Worm (Caenorhabditis elegans): ENCODE results near the gene F09B12.7.

F09B12.7 gene

DNA sequence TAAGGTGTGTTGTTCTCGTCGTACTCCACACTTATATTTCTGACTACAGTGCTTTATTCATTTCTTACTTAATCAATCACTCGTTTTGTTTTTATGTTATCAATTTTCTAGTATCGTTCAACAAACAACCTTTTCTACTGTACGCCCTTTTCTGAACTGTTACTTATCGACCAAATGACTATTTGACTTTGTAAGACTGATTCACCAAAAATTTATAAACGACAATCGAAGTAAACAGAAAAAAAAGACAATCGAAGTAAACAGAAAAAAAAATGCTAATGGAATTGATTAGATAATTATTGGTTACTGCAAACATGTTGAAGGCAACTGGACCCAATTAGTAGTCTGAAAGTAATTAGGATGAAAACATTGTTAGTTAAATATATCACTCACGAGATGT, 44.9 kb downstream of the F09B12.7 start:
- no peak for TF ChIP-seq ztf-23 (GFP tag; IDR thresholded peaks at IDR 0.05)
- TF ChIP-seq tab-1 (GFP tag; IDR thresholded peaks at IDR 0.05): no peak
- TF ChIP-seq med-1 (GFP tag; optimal IDR thresholded peaks at IDR 0.05; ENCODE audit: insufficient read depth): no peak
- TF ChIP-seq flt-1 (GFP tag; IDR thresholded peaks at IDR 0.05): no peak
- TF ChIP-seq ref-1 (GFP tag; conservative IDR thresholded peaks at IDR 0.05): no peak
- TF ChIP-seq cog-1 (tag; optimal IDR thresholded peaks at IDR 0.05): no peak
- TF ChIP-seq ztf-29 (GFP tag; IDR thresholded peaks at IDR 0.05): no peak

DNA sequence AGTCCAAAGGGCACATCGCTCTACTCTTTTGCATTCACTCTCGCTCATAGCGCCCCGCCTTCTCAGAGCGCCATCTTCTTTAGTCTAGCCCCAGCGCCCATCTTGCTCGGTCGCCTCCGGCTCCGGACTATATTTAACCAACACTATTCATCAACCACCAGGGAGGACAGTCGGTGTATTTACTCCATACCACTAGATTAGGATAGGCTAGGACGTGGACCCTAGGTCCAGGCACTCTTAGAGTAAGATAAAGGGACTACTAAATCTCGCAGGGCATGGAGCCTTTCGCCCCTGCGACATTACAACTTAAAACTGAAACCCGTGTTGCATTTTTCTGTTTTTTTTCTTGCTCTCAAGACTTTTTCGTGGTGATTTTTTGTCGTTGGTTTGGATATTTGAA, 47.3 kb downstream of the F09B12.7 start:
- no peak for TF ChIP-seq ztf-23 (GFP tag; IDR thresholded peaks at IDR 0.05)
- no peak for TF ChIP-seq tab-1 (GFP tag; IDR thresholded peaks at IDR 0.05)
- TF ChIP-seq klf-2 (GFP tag; conservative IDR thresholded peaks at IDR 0.05): no peak
- no peak for TF ChIP-seq T22C8.4 (GFP tag; IDR thresholded peaks at IDR 0.05)
- TF ChIP-seq ref-1 (GFP tag; conservative IDR thresholded peaks at IDR 0.05): no peak
- no peak for TF ChIP-seq cog-1 (tag; optimal IDR thresholded peaks at IDR 0.05)
- TF ChIP-seq flt-1 (GFP tag; IDR thresholded peaks at IDR 0.05): no peak
- no peak for TF ChIP-seq med-1 (GFP tag; optimal IDR thresholded peaks at IDR 0.05; ENCODE audit: insufficient read depth)
- no peak for TF ChIP-seq ztf-29 (GFP tag; IDR thresholded peaks at IDR 0.05)

DNA sequence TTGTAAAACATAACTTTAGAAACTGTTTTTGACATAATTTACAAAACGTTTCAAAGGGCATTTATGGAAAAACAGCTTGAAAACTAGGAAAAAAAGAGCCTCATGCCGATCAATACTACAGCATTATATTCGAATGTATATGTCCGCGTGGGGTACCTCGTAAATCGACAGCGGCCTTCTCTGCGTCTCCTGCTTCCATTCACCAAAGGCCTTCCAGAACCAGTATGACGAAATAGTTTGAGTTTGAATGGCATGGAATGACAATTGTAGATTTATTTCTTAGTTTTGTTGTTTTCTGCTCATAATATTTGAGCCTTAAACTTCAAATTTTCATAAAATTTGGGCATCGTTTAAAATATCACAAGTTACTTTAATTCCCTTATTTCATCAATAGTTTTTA, 49.5 kb downstream of the F09B12.7 start:
- no peak for TF ChIP-seq ztf-23 (GFP tag; IDR thresholded peaks at IDR 0.05)
- TF ChIP-seq cog-1 (tag; optimal IDR thresholded peaks at IDR 0.05): no peak
- TF ChIP-seq tab-1 (GFP tag; IDR thresholded peaks at IDR 0.05): no peak
- no peak for TF ChIP-seq flt-1 (GFP tag; IDR thresholded peaks at IDR 0.05)
- TF ChIP-seq med-1 (GFP tag; optimal IDR thresholded peaks at IDR 0.05; ENCODE audit: insufficient read depth): no peak
- no peak for TF ChIP-seq ztf-29 (GFP tag; IDR thresholded peaks at IDR 0.05)
- TF ChIP-seq ref-1 (GFP tag; conservative IDR thresholded peaks at IDR 0.05): no peak
- TF ChIP-seq klf-2 (GFP tag; conservative IDR thresholded peaks at IDR 0.05): no peak
